Worm (Caenorhabditis elegans): Measurements from ENCODE around the gene suex-2.

The suex-2 gene

ce11 chrIV:8925990-8926389 lies 42.1 kb upstream of the suex-2 start, which contains the start of the genes D1046.2 and cfim-2:
TSS of gene D1046.2 (minus strand) at chrIV:8926067.
TSS of gene cfim-2 (plus strand) at chrIV:8926324.
- TF ChIP-seq ceh-31 (tag; optimal IDR thresholded peaks at IDR 0.05) (no peak), odd-2 (tag; optimal IDR thresholded peaks at IDR 0.05) (no peak), syd-9 (tag; optimal IDR thresholded peaks at IDR 0.05) (no peak), unc-42 (tag; optimal IDR thresholded peaks at IDR 0.05) (peak; percentile 7), pat-9 (tag; optimal IDR thresholded peaks at IDR 0.05) (no peak), ceh-48 (tag; optimal IDR thresholded peaks at IDR 0.05) (peak; percentile 53)

DNA sequence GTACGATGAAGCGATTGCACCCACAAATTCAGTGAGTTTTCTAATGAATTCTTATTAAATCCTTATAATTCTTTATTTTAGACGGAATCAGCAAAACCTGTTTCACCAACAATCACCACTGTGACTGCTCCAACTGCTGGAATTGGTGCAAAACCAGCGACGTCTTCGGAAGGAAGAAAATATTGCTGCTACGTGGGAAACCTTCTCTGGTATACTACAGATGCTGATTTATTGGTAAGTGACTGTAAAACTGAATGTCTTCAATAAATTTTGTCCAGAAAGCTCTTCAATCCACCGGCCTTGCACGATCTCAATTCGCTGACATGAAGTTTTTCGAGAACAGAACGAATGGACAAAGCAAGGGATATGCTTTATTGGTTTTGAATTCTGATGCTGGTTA lies 41.6 kb upstream of the suex-2 start:
- TF ChIP-seq odd-2 (tag; optimal IDR thresholded peaks at IDR 0.05): no peak

ce11 chrIV:8927093-8927492 lies 41.0 kb upstream of the suex-2 start:
- peak; percentile 89 for TF ChIP-seq mec-3 (tag; optimal IDR thresholded peaks at IDR 0.05; ENCODE audit: borderline replicate concordance)
- peak; percentile 91 for TF ChIP-seq syd-9 (tag; optimal IDR thresholded peaks at IDR 0.05)
- peak; percentile 90 for TF ChIP-seq fkh-6 (tag; optimal IDR thresholded peaks at IDR 0.05)
- peak; percentile 97 for TF ChIP-seq T23F11.4 (GFP tag; optimal IDR thresholded peaks at IDR 0.05)
- peak; percentile 78 for TF ChIP-seq npax-4 (tag; optimal IDR thresholded peaks at IDR 0.05)
- TF ChIP-seq pha-4 (tag; optimal IDR thresholded peaks at IDR 0.05): no peak
- TF ChIP-seq K09A11.1 (tag; optimal IDR thresholded peaks at IDR 0.05; ENCODE audit: insufficient read depth): peak; percentile 81
- TF ChIP-seq ceh-9 (tag; optimal IDR thresholded peaks at IDR 0.05): peak; percentile 71
- TF ChIP-seq ahr-1 (tag; optimal IDR thresholded peaks at IDR 0.05): peak; percentile 95
- TF ChIP-seq madf-2 (tag; optimal IDR thresholded peaks at IDR 0.05): peak; percentile 90
- peak; percentile 78 for TF ChIP-seq ets-4 (tag; optimal IDR thresholded peaks at IDR 0.05)
- TF ChIP-seq nhr-11 (tag; optimal IDR thresholded peaks at IDR 0.05): no peak
- TF ChIP-seq hlh-6 (tag; optimal IDR thresholded peaks at IDR 0.05): peak; percentile 99
- peak; percentile 95 for TF ChIP-seq F13H6.1 (tag; optimal IDR thresholded peaks at IDR 0.05)
- TF ChIP-seq pros-1 (tag; optimal IDR thresholded peaks at IDR 0.05): peak; percentile 29
- TF ChIP-seq hlh-8 (tag; optimal IDR thresholded peaks at IDR 0.05): peak; percentile 73
- TF ChIP-seq unc-42 (tag; optimal IDR thresholded peaks at IDR 0.05): peak; percentile 33
- TF ChIP-seq unc-55 (GFP tag; optimal IDR thresholded peaks at IDR 0.05): peak; percentile 75
- peak; percentile 91 for TF ChIP-seq ceh-24 (tag; optimal IDR thresholded peaks at IDR 0.05)
- TF ChIP-seq sox-2 (GFP tag; IDR thresholded peaks at IDR 0.05): peak; percentile 87; the same call in 1 of the 2 replicates
- TF ChIP-seq K02D7.2 (tag; optimal IDR thresholded peaks at IDR 0.05): peak; percentile 94
- peak; percentile 92 for TF ChIP-seq lin-11 (tag; optimal IDR thresholded peaks at IDR 0.05)
- peak; percentile 90 for TF ChIP-seq sdc-2 (tag; optimal IDR thresholded peaks at IDR 0.05)
- TF ChIP-seq hlh-30 (tag; optimal IDR thresholded peaks at IDR 0.05; ENCODE audit: insufficient read depth): peak; percentile 94
- TF ChIP-seq nfya-1 (tag; optimal IDR thresholded peaks at IDR 0.05): peak; percentile 66
- TF ChIP-seq pax-1 (tag; optimal IDR thresholded peaks at IDR 0.05): no peak
- peak; percentile 94 for TF ChIP-seq ceh-34 (tag; optimal IDR thresholded peaks at IDR 0.05)
- peak; percentile 96 for TF ChIP-seq C38D4.7 (GFP tag; optimal IDR thresholded peaks at IDR 0.05)
- peak; percentile 96 for TF ChIP-seq hlh-13 (GFP tag; optimal IDR thresholded peaks at IDR 0.05)
- TF ChIP-seq gmeb-2 (tag; optimal IDR thresholded peaks at IDR 0.05): peak; percentile 96
- peak; percentile 96 for TF ChIP-seq che-1 (tag; optimal IDR thresholded peaks at IDR 0.05)
- peak; percentile 96 for TF ChIP-seq ceh-45 (GFP tag; IDR thresholded peaks at IDR 0.05)
- TF ChIP-seq ceh-19 (GFP tag; optimal IDR thresholded peaks at IDR 0.05): peak; percentile 96
- peak; percentile 88 for TF ChIP-seq hlh-15 (tag; optimal IDR thresholded peaks at IDR 0.05)
- peak; percentile 89 for TF ChIP-seq ceh-31 (tag; optimal IDR thresholded peaks at IDR 0.05)
- peak; percentile 96 for TF ChIP-seq ztf-16 (tag; optimal IDR thresholded peaks at IDR 0.05)
- TF ChIP-seq fax-1 (tag; optimal IDR thresholded peaks at IDR 0.05): peak; percentile 87
- TF ChIP-seq ama-1 (optimal IDR thresholded peaks at IDR 0.05): no peak
- TF ChIP-seq unc-86 (tag; optimal IDR thresholded peaks at IDR 0.05): peak; percentile 97
- TF ChIP-seq elt-4 (tag; optimal IDR thresholded peaks at IDR 0.05): no peak
- TF ChIP-seq odd-2 (tag; optimal IDR thresholded peaks at IDR 0.05): peak; percentile 62
- TF ChIP-seq unc-3 (GFP tag; conservative IDR thresholded peaks at IDR 0.05): peak; percentile 88
- peak; percentile 91 for TF ChIP-seq unc-3 (tag; optimal IDR thresholded peaks at IDR 0.05)
- TF ChIP-seq ceh-6 (GFP tag; optimal IDR thresholded peaks at IDR 0.05): peak; percentile 97
- TF ChIP-seq zip-5 (tag; optimal IDR thresholded peaks at IDR 0.05): peak; percentile 45
- peak; percentile 93 for TF ChIP-seq ceh-14 (tag; optimal IDR thresholded peaks at IDR 0.05)

Measured in whole organism, late embryonic.